Worm (Caenorhabditis elegans) whole organism, mixed stage, embryonic: ENCODE measurements around the gene lgc-5.

Experiments
- M03D4.4 ChIP-seq: sonication (generic microtip); optimal IDR thresholded peaks from 2 replicates; lab custom pipeline; 2017; ENCODE audit warnings: mild to moderate bottlenecking, missing genetic modification characterization, missing compliant biosample characterization
- bed-3 ChIP-seq: fragments of 200-800 bp; sonication (Bioruptor generic); optimal IDR thresholded peaks from 3 replicates; lab custom pipeline; 2018; ENCODE audit warnings: mild to moderate bottlenecking, missing genetic modification characterization, moderate library complexity, missing compliant biosample characterization
- blmp-1 ChIP-seq: fragments of 150-350 bp; optimal IDR thresholded peaks from 2 replicates; lab custom pipeline; 2014; ENCODE audit warnings: missing biosample characterization, missing genetic modification characterization
- ceh-43 ChIP-seq: fragments of 200-800 bp; sonication (Bioruptor generic); optimal IDR thresholded peaks from 2 replicates; lab custom pipeline; 2018; ENCODE audit warnings: mild to moderate bottlenecking, missing genetic modification characterization, moderate library complexity, missing compliant biosample characterization
- ceh-83 ChIP-seq: fragments of 200-800 bp; sonication (Bioruptor generic); optimal IDR thresholded peaks from 2 replicates; lab custom pipeline; 2018; ENCODE audit warnings: mild to moderate bottlenecking, missing genetic modification characterization, missing compliant biosample characterization
- cnd-1 ChIP-seq: fragments of 200-800 bp; sonication (Bioruptor generic); optimal IDR thresholded peaks from 2 replicates; lab custom pipeline; 2018; ENCODE audit warnings: mild to moderate bottlenecking, missing genetic modification characterization, missing compliant biosample characterization
- drap-1 ChIP-seq: fragments of 200-800 bp; sonication (Bioruptor generic); optimal IDR thresholded peaks from 3 replicates; lab custom pipeline; 2018; ENCODE audit warnings: mild to moderate bottlenecking, missing genetic modification characterization, missing compliant biosample characterization
- elt-1 ChIP-seq: sonication (generic microtip); optimal IDR thresholded peaks from 2 replicates; lab custom pipeline; 2017; ENCODE audit warnings: missing genetic modification characterization, mild to moderate bottlenecking, missing compliant biosample characterization, antibody characterized with exemption, moderate library complexity, borderline replicate concordance; ENCODE audit not compliant: insufficient read depth
- elt-3 ChIP-seq: fragments of 150-350 bp; optimal IDR thresholded peaks from 2 replicates; lab custom pipeline; 2014; ENCODE audit warnings: missing biosample characterization, missing genetic modification characterization
- flh-1 ChIP-seq: fragments of 200-800 bp; sonication (Bioruptor generic); optimal IDR thresholded peaks from 2 replicates; lab custom pipeline; 2018; ENCODE audit warnings: mild to moderate bottlenecking, missing genetic modification characterization, moderate library complexity, missing compliant biosample characterization
- ham-2 ChIP-seq: fragments of 200-800 bp; sonication (Bioruptor generic); optimal IDR thresholded peaks from 2 replicates; lab custom pipeline; 2018; ENCODE audit warnings: mild to moderate bottlenecking, missing genetic modification characterization, missing compliant biosample characterization
- lin-13 ChIP-seq: fragments of 150-350 bp; optimal IDR thresholded peaks from 2 replicates; lab custom pipeline; 2014; ENCODE audit warnings: missing biosample characterization, missing genetic modification characterization
- lin-32 ChIP-seq: fragments of 200-800 bp; sonication (Bioruptor generic); optimal IDR thresholded peaks from 2 replicates; lab custom pipeline; 2018; ENCODE audit warnings: mild to moderate bottlenecking, missing genetic modification characterization, missing compliant biosample characterization
- lsy-2 ChIP-seq: fragments of 150-350 bp; optimal IDR thresholded peaks from 2 replicates; lab custom pipeline; 2014; ENCODE audit warnings: missing biosample characterization, missing genetic modification characterization
- mab-5 ChIP-seq: fragments of 150-350 bp; optimal IDR thresholded peaks from 2 replicates; lab custom pipeline; 2014; ENCODE audit warnings: missing biosample characterization, missing genetic modification characterization
- mep-1 ChIP-seq: fragments of 150-350 bp; optimal IDR thresholded peaks from 2 replicates; lab custom pipeline; 2017; ENCODE audit warnings: missing biosample characterization, missing genetic modification reagents, missing genetic modification characterization, inconsistent platforms
- nhr-12 ChIP-seq: fragments of 150-350 bp; optimal IDR thresholded peaks from 2 replicates; lab custom pipeline; 2014; ENCODE audit warnings: missing biosample characterization, missing genetic modification characterization
- nhr-2 ChIP-seq: fragments of 150-350 bp; optimal IDR thresholded peaks from 2 replicates; lab custom pipeline; 2014; ENCODE audit warnings: missing biosample characterization, missing genetic modification characterization
- nhr-28 ChIP-seq: fragments of 150-350 bp; optimal IDR thresholded peaks from 2 replicates; lab custom pipeline; 2014; ENCODE audit warnings: missing biosample characterization, missing genetic modification characterization
- nhr-76 ChIP-seq: sonication (generic microtip); optimal IDR thresholded peaks from 2 replicates; lab custom pipeline; 2017; ENCODE audit warnings: missing biosample characterization, missing genetic modification characterization
- pha-4 ChIP-seq: fragments of 150-350 bp; optimal IDR thresholded peaks from 2 replicates; lab custom pipeline; 2018; ENCODE audit warnings: missing biosample characterization, missing genetic modification reagents, missing genetic modification characterization
- sem-2 ChIP-seq: fragments of 200-800 bp; sonication (Bioruptor generic); optimal IDR thresholded peaks from 2 replicates; lab custom pipeline; 2018; ENCODE audit warnings: mild to moderate bottlenecking, missing genetic modification characterization, missing compliant biosample characterization
- snpc-4 ChIP-seq: fragments of 150-350 bp; optimal IDR thresholded peaks from 2 replicates; lab custom pipeline; 2014; ENCODE audit warnings: missing biosample characterization, missing genetic modification characterization
- sptf-1 ChIP-seq: sonication (generic microtip); optimal IDR thresholded peaks from 2 replicates; lab custom pipeline; 2017; ENCODE audit warnings: mild to moderate bottlenecking, missing genetic modification characterization, moderate library complexity, missing compliant biosample characterization
- tbx-8 ChIP-seq: fragments of 200-800 bp; sonication (Bioruptor generic); optimal IDR thresholded peaks from 2 replicates; lab custom pipeline; 2018; ENCODE audit warnings: mild to moderate bottlenecking, missing genetic modification characterization, moderate library complexity, missing compliant biosample characterization
- unc-120 ChIP-seq: sonication (generic microtip); optimal IDR thresholded peaks from 2 replicates; lab custom pipeline; 2017; ENCODE audit warnings: missing genetic modification characterization, missing compliant biosample characterization; ENCODE audit not compliant: poor library complexity, severe bottlenecking
- unc-39 ChIP-seq: fragments of 150-350 bp; optimal IDR thresholded peaks from 2 replicates; lab custom pipeline; 2014; ENCODE audit warnings: missing biosample characterization, missing genetic modification characterization
- unc-62 ChIP-seq: fragments of 150-350 bp; optimal IDR thresholded peaks from 2 replicates; lab custom pipeline; 2014; ENCODE audit warnings: missing biosample characterization, missing genetic modification reagents, missing genetic modification characterization
- ztf-11 ChIP-seq: fragments of 150-350 bp; optimal IDR thresholded peaks from 2 replicates; lab custom pipeline; 2014; ENCODE audit warnings: missing biosample characterization, missing genetic modification characterization

The lgc-5 gene

ce11 chrIV:8328913-8329312 is 13.6 kb upstream of the lgc-5 start, which contains the start of gene F35H10.2:
Gene F35H10.2, plus strand, starts transcription at chrIV:8329213.
- TF ChIP-seq snpc-4 (tag; lab: Kevin White, UChicago) (no peak), pha-4 (no peak), ham-2 (GFP tag; lab: Kevin White, UChicago) (no peak), mep-1 (tag; lab: Kevin White, UChicago) (no peak), sptf-1 (no peak), bed-3 (no peak), lin-13 (tag; lab: Kevin White, UChicago) (no peak), unc-39 (tag; lab: Kevin White, UChicago) (no peak), nhr-28 (no peak), flh-1 (GFP tag; lab: Kevin White, UChicago) (no peak), elt-3 (tag; lab: Kevin White, UChicago) (no peak), nhr-12 (tag; lab: Kevin White, UChicago) (no peak), ztf-11 (tag; lab: Kevin White, UChicago) (no peak), unc-120 (no peak), nhr-76 (no peak), sem-2 (GFP tag; lab: Kevin White, UChicago) (no peak), lsy-2 (tag; lab: Kevin White, UChicago) (no peak), unc-62 (GFP tag; lab: Kevin White, UChicago) (no peak)

ce11 chrIV:8332526-8332925 is 10.0 kb upstream of the lgc-5 start, which contains the start of gene lys-10:
Gene lys-10, plus strand, starts transcription at chrIV:8332826.
- TF ChIP-seq nhr-2 (no peak), nhr-76 (no peak), ceh-43 (GFP tag; lab: Kevin White, UChicago) (no peak), ceh-83 (GFP tag; lab: Kevin White, UChicago) (no peak), drap-1 (GFP tag; lab: Kevin White, UChicago) (no peak), sem-2 (GFP tag; lab: Kevin White, UChicago) (no peak), elt-1 (tag; lab: Kevin White, UChicago) (no peak), tbx-8 (GFP tag; lab: Kevin White, UChicago) (no peak), ztf-11 (tag; lab: Kevin White, UChicago) (no peak), lin-13 (tag; lab: Kevin White, UChicago) (no peak), bed-3 (no peak)

- TF ChIP-seq unc-62 (GFP tag; lab: Kevin White, UChicago) (no peak), snpc-4 (tag; lab: Kevin White, UChicago) (no peak), blmp-1 (no peak), flh-1 (GFP tag; lab: Kevin White, UChicago) (no peak), lsy-2 (tag; lab: Kevin White, UChicago) (no peak), lin-13 (tag; lab: Kevin White, UChicago) (no peak), ham-2 (GFP tag; lab: Kevin White, UChicago) (no peak), ceh-43 (GFP tag; lab: Kevin White, UChicago) (no peak), lin-32 (no peak)
Observed at ce11 chrIV:8333034-8333433, 9.5 kb upstream of the lgc-5 start.

ce11 chrIV:8333554-8333953 is 8.9 kb upstream of the lgc-5 start:
- TF ChIP-seq cnd-1 (no peak), ceh-83 (GFP tag; lab: Kevin White, UChicago) (no peak), sptf-1 (no peak), nhr-12 (tag; lab: Kevin White, UChicago) (no peak), mab-5 (tag; lab: Kevin White, UChicago) (no peak), elt-3 (tag; lab: Kevin White, UChicago) (no peak), nhr-28 (no peak), lin-13 (tag; lab: Kevin White, UChicago) (no peak), ceh-43 (GFP tag; lab: Kevin White, UChicago) (no peak), flh-1 (GFP tag; lab: Kevin White, UChicago) (no peak), unc-62 (GFP tag; lab: Kevin White, UChicago) (no peak), M03D4.4 (no peak)

- TF ChIP-seq ham-2 (GFP tag; lab: Kevin White, UChicago): no peak
Observed at ce11 chrIV:8333954-8333987, 8.7 kb upstream of the lgc-5 start, which contains the start of gene his-31. Gene his-31, minus strand, starts transcription at chrIV:8333983.
